Worm (Caenorhabditis elegans) whole organism, L2 larva: ENCODE measurements around the gene klp-19.

Source experiments
- ZK546.5 ChIP-seq: sonication (generic microtip); optimal IDR thresholded peaks from 2 replicates; lab custom pipeline; 2017; ENCODE audit warnings: missing biosample characterization, missing genetic modification characterization
- ama-1 ChIP-seq: fragments of 150-350 bp; optimal IDR thresholded peaks from 2 replicates; lab custom pipeline; 2018; ENCODE audit warnings: inconsistent platforms
- skn-1 ChIP-seq: sonication (generic microtip); optimal IDR thresholded peaks from 2 replicates; lab custom pipeline; 2017; ENCODE audit warnings: missing biosample characterization, missing genetic modification characterization

ce11 chrIII:13302578-13302977 lies 4.5 kb downstream of the klp-19 start:
- TF ChIP-seq skn-1, result no peak
- TF ChIP-seq ZK546.5 (tag; lab: Kevin White, UChicago), result no peak
- TF ChIP-seq ama-1 (lab: Kevin White, UChicago), result no peak
